Fruit fly (Drosophila melanogaster) whole organism, prepupa: ENCODE measurements around the gene CG43732.
A peak's percentile ranks its signal among the peaks of the same experiment; 100 is the strongest.

Experiments
- CG10631 ChIP-seq: fragments of 200-800 bp; sonication (Bioruptor generic); optimal IDR thresholded peaks from 2 replicates; lab custom pipeline; 2016; ENCODE audit warnings: missing biosample characterization, missing genetic modification characterization
- CG11294 ChIP-seq: fragments of 200-800 bp; sonication (Bioruptor generic); IDR thresholded peaks from 2 replicates; pipeline ENCODE4 v1.3.6; 2022; ENCODE audit warnings: missing biosample characterization, missing genetic modification characterization
- CG11762 ChIP-seq: fragments of 200-800 bp; sonication (Bioruptor generic); optimal IDR thresholded peaks from 3 replicates; lab custom pipeline; 2016; ENCODE audit warnings: missing biosample characterization, missing genetic modification characterization; ENCODE audit not compliant: insufficient read depth
- CG11902 ChIP-seq: fragments of 200-800 bp; sonication (Bioruptor generic); optimal IDR thresholded peaks from 3 replicates; lab custom pipeline; 2016; ENCODE audit warnings: missing biosample characterization, missing genetic modification characterization
- CG15336 ChIP-seq: fragments of 200-800 bp; sonication (Bioruptor generic); IDR thresholded peaks from 2 replicates; pipeline ENCODE4 v1.3.6; 2022; ENCODE audit warnings: missing biosample characterization, missing genetic modification characterization
- CG3032 ChIP-seq: fragments of 200-800 bp; optimal IDR thresholded peaks from 2 replicates; lab custom pipeline; 2019; ENCODE audit warnings: missing biosample characterization, mild to moderate bottlenecking, missing genetic modification characterization, moderate library complexity
- CG32006 ChIP-seq: fragments of 200-800 bp; sonication (Bioruptor generic); optimal IDR thresholded peaks from 3 replicates; lab custom pipeline; 2017; ENCODE audit warnings: missing biosample characterization, mild to moderate bottlenecking, missing genetic modification characterization
- CG34406 ChIP-seq: fragments of 200-800 bp; sonication (Bioruptor generic); optimal IDR thresholded peaks from 3 replicates; lab custom pipeline; 2016; ENCODE audit warnings: missing biosample characterization, missing genetic modification characterization
- CG3919 ChIP-seq: fragments of 200-800 bp; sonication (Bioruptor generic); optimal IDR thresholded peaks from 3 replicates; lab custom pipeline; 2016; ENCODE audit warnings: missing biosample characterization, missing genetic modification characterization
- CG4318 ChIP-seq: fragments of 200-800 bp; sonication (Bioruptor generic); optimal IDR thresholded peaks from 3 replicates; lab custom pipeline; 2017; ENCODE audit warnings: missing biosample characterization, mild to moderate bottlenecking, missing genetic modification characterization
- CG6163 ChIP-seq: fragments of 200-800 bp; sonication (Bioruptor generic); IDR thresholded peaks from 3 replicates; pipeline ENCODE4 v1.3.6; 2022; ENCODE audit warnings: missing biosample characterization, missing genetic modification characterization
- CG6276 ChIP-seq: fragments of 200-800 bp; sonication (Bioruptor generic); optimal IDR thresholded peaks from 2 replicates; lab custom pipeline; 2017; ENCODE audit warnings: missing biosample characterization, mild to moderate bottlenecking, missing genetic modification characterization
- CG6854 ChIP-seq: fragments of 200-800 bp; sonication (Bioruptor generic); optimal IDR thresholded peaks from 2 replicates; lab custom pipeline; 2017; ENCODE audit warnings: missing biosample characterization, mild to moderate bottlenecking, missing genetic modification characterization
- CG7368 ChIP-seq: fragments of 200-800 bp; sonication (Bioruptor generic); optimal IDR thresholded peaks from 3 replicates; lab custom pipeline; 2016; ENCODE audit warnings: missing biosample characterization, missing genetic modification characterization
- CG8319 ChIP-seq: fragments of 200-800 bp; sonication (Bioruptor generic); optimal IDR thresholded peaks from 3 replicates; lab custom pipeline; 2016; ENCODE audit warnings: missing biosample characterization, missing genetic modification characterization
- CG8632 ChIP-seq: fragments of 200-800 bp; sonication (Bioruptor generic); optimal IDR thresholded peaks from 3 replicates; lab custom pipeline; 2016; ENCODE audit warnings: missing biosample characterization, missing genetic modification characterization
- Eip78C ChIP-seq: fragments of 200-800 bp; sonication (Bioruptor generic); peaks from one replicate; lab custom pipeline; 2016; ENCODE audit warnings: missing biosample characterization, missing genetic modification characterization
- Eip93F ChIP-seq: fragments of 200-800 bp; sonication (Bioruptor generic); optimal IDR thresholded peaks from 2 replicates; lab custom pipeline; 2016; ENCODE audit warnings: missing biosample characterization, mild to moderate bottlenecking, missing genetic modification characterization
- Ets21C ChIP-seq: fragments of 200-800 bp; sonication (Bioruptor generic); optimal IDR thresholded peaks from 3 replicates; lab custom pipeline; 2016; ENCODE audit warnings: missing biosample characterization, missing genetic modification characterization
- Hr38 ChIP-seq: sonication (Bioruptor generic); optimal IDR thresholded peaks from 2 replicates; lab custom pipeline; 2016; ENCODE audit warnings: missing biosample characterization, missing genetic modification characterization
- Hr4 ChIP-seq: fragments of 200-800 bp; sonication (Bioruptor generic); optimal IDR thresholded peaks from 3 replicates; lab custom pipeline; 2016; ENCODE audit warnings: missing biosample characterization, missing genetic modification characterization
- OdsH ChIP-seq: fragments of 200-800 bp; sonication (Bioruptor generic); optimal IDR thresholded peaks from 3 replicates; lab custom pipeline; 2016; ENCODE audit warnings: missing biosample characterization, missing genetic modification characterization
- Smox ChIP-seq: fragments of 200-800 bp; sonication (Bioruptor generic); optimal IDR thresholded peaks from 3 replicates; lab custom pipeline; 2016; ENCODE audit warnings: missing biosample characterization, missing genetic modification characterization
- Sox102F ChIP-seq: fragments of 200-800 bp; sonication (Bioruptor generic); optimal IDR thresholded peaks from 2 replicates; lab custom pipeline; 2016; ENCODE audit warnings: missing biosample characterization, mild to moderate bottlenecking, missing genetic modification characterization
- Sox14 ChIP-seq: fragments of 200-800 bp; sonication (Bioruptor generic); optimal IDR thresholded peaks from 3 replicates; lab custom pipeline; 2016; ENCODE audit warnings: missing biosample characterization, missing genetic modification characterization
- Sox15 ChIP-seq: fragments of 200-800 bp; sonication (Bioruptor generic); optimal IDR thresholded peaks from 3 replicates; lab custom pipeline; 2016; ENCODE audit warnings: missing biosample characterization, missing genetic modification characterization
- cyc ChIP-seq: fragments of 200-800 bp; sonication (Bioruptor generic); optimal IDR thresholded peaks from 3 replicates; lab custom pipeline; 2016; ENCODE audit warnings: missing biosample characterization, missing genetic modification characterization
- dac ChIP-seq: fragments of 200-800 bp; sonication (Bioruptor generic); optimal IDR thresholded peaks from 2 replicates; lab custom pipeline; 2017; ENCODE audit warnings: missing biosample characterization, mild to moderate bottlenecking, missing genetic modification characterization
- dsx ChIP-seq: fragments of 200-800 bp; optimal IDR thresholded peaks from 3 replicates; lab custom pipeline; 2019; ENCODE audit warnings: missing biosample characterization, mild to moderate bottlenecking, missing genetic modification characterization, moderate library complexity; ENCODE audit not compliant: poor library complexity, severe bottlenecking
- eg ChIP-seq: fragments of 200-800 bp; sonication (Bioruptor generic); IDR thresholded peaks from 3 replicates; pipeline ENCODE4 v1.3.6; 2022; ENCODE audit warnings: missing biosample characterization, missing genetic modification characterization
- fd59A ChIP-seq: fragments of 200-800 bp; sonication (Bioruptor generic); optimal IDR thresholded peaks from 2 replicates; lab custom pipeline; 2017; ENCODE audit warnings: missing biosample characterization, mild to moderate bottlenecking, missing genetic modification characterization, missing genetic modification reagents
- fd85E ChIP-seq: fragments of 200-800 bp; sonication (Bioruptor generic); optimal IDR thresholded peaks from 3 replicates; lab custom pipeline; 2016; ENCODE audit warnings: missing biosample characterization, missing genetic modification characterization
- fkh ChIP-seq: fragments of 200-800 bp; sonication (Bioruptor generic); optimal IDR thresholded peaks from 3 replicates; lab custom pipeline; 2017; ENCODE audit warnings: missing biosample characterization, mild to moderate bottlenecking, missing genetic modification characterization, moderate library complexity
- lz ChIP-seq: fragments of 200-800 bp; sonication (Bioruptor generic); optimal IDR thresholded peaks from 3 replicates; lab custom pipeline; 2016; ENCODE audit warnings: missing biosample characterization, missing genetic modification characterization
- net ChIP-seq: fragments of 200-800 bp; sonication (Bioruptor generic); optimal IDR thresholded peaks from 3 replicates; lab custom pipeline; 2016; ENCODE audit warnings: missing biosample characterization, missing genetic modification characterization
- pdm3 ChIP-seq: fragments of 200-800 bp; sonication (Bioruptor generic); optimal IDR thresholded peaks from 3 replicates; lab custom pipeline; 2016; ENCODE audit warnings: missing biosample characterization, missing genetic modification characterization
- ss ChIP-seq, 2 experiments: fragments of 200-800 bp; sonication (Bioruptor generic); optimal IDR thresholded peaks; 2 replicates in 1 of 2; 3 replicates in 1 of 2; lab custom pipeline; 2017 to 2018; ENCODE audit warnings: mild to moderate bottlenecking in 2 of 2, missing biosample characterization in 2 of 2, missing genetic modification characterization in 2 of 2, moderate library complexity in 1 of 2
- svp ChIP-seq: fragments of 200-800 bp; sonication (Bioruptor generic); peaks from one replicate; lab custom pipeline; 2016; ENCODE audit warnings: missing biosample characterization, missing genetic modification characterization
- topi ChIP-seq: fragments of 200-800 bp; sonication (Bioruptor generic); optimal IDR thresholded peaks from 3 replicates; lab custom pipeline; 2016; ENCODE audit warnings: missing biosample characterization, missing genetic modification characterization
- vri ChIP-seq: fragments of 200-800 bp; sonication (Bioruptor generic); optimal IDR thresholded peaks from 3 replicates; lab custom pipeline; 2016; ENCODE audit warnings: missing biosample characterization, mild to moderate bottlenecking, missing genetic modification characterization

The CG43732 gene

DNA sequence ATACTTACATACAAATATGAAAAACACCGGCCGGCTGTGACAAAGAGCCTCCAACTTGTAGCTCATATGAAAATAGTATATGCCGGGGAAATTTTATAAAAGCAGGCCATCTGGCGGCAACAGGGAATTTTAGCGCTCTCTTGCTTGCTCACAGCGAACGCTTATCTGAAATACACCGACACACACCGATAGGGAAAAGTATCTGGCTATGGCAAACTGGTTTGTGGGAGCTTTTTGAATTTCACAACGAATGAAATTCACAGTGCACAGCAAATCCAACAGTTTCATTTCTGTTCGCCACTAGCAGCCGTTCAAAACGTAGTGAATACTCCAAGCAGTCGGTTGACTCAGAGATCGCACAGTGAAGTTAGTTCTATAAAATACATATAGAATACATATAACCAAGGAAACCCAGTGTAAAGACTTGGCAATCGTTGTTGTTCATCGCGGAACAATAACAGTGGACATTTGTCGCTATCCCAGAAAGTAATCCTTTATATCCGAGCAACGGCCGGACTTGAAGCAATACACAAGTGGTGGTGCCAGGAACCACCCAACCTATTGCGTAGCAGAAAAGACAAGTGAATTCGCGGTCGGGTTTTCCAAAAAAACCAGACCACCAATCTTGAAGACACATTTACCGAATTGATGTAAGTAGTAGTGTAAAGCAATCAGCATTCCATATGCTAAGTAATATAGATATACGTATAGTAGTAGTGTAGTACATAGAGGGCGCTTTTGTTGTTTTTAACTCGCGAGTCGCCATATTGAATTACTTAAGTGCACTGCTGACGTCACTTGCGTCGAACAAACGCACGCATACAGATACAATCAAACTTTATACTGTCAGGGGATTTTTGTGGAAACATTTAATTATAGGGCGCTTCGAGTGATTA lies 31.8 kb upstream of the CG43732 start (continued):
- no peak for TF ChIP-seq CG10631 (GFP tag; lab: Kevin White, UChicago)
- TF ChIP-seq CG7368, result peak; percentile 4
- peak; percentile 36 for TF ChIP-seq topi (GFP tag; lab: Kevin White, UChicago)
- no peak for TF ChIP-seq CG15336 (GFP tag; lab: Robert Waterston, UW)
- no peak for TF ChIP-seq CG11902
- TF ChIP-seq Eip93F (GFP tag; lab: Kevin White, UChicago), result peak; percentile 54
- TF ChIP-seq Hr38 (GFP tag; lab: Kevin White, UChicago), result no peak
- peak; percentile 20 for TF ChIP-seq lz (GFP tag; lab: Kevin White, UChicago)
- peak; percentile 63 for TF ChIP-seq Sox102F (GFP tag; lab: Kevin White, UChicago)
- TF ChIP-seq CG3919, result peak; percentile 54
- peak; percentile 79 for TF ChIP-seq vri (GFP tag; lab: Kevin White, UChicago)
- TF ChIP-seq CG6854 (GFP tag; lab: Kevin White, UChicago), result peak; percentile 81
- TF ChIP-seq svp, result peak; percentile 81
- peak; percentile 50 for TF ChIP-seq CG6163 (GFP tag; lab: Robert Waterston, UW)
- TF ChIP-seq ss (GFP tag; optimal IDR thresholded peaks at IDR 0.05; lab: Kevin White, UChicago), result peak in 1 of 2 experiments; percentile 64
- TF ChIP-seq CG8632 (GFP tag; lab: Kevin White, UChicago), result no peak
- TF ChIP-seq Sox15 (GFP tag; lab: Kevin White, UChicago), result no peak
- no peak for TF ChIP-seq CG8319 (GFP tag; lab: Kevin White, UChicago)
- TF ChIP-seq Ets21C, result no peak
- no peak for TF ChIP-seq CG3032
- TF ChIP-seq dsx (GFP tag; lab: Kevin White, UChicago), result peak; percentile 51
- no peak for TF ChIP-seq CG4318 (GFP tag; lab: Kevin White, UChicago)
- TF ChIP-seq Hr4 (GFP tag; lab: Kevin White, UChicago), result no peak
- TF ChIP-seq Smox (GFP tag; lab: Kevin White, UChicago), result no peak
- no peak for TF ChIP-seq fd59A
- TF ChIP-seq CG6276 (GFP tag; lab: Kevin White, UChicago), result no peak
- TF ChIP-seq CG11762 (GFP tag; lab: Kevin White, UChicago), result no peak
- TF ChIP-seq pdm3 (GFP tag; lab: Kevin White, UChicago), result peak; percentile 26
- TF ChIP-seq eg (GFP tag; lab: Robert Waterston, UW), result peak; percentile 33; the same call in 1 of the 3 replicates
- TF ChIP-seq, all 60 proteins: peak for 24

DNA sequence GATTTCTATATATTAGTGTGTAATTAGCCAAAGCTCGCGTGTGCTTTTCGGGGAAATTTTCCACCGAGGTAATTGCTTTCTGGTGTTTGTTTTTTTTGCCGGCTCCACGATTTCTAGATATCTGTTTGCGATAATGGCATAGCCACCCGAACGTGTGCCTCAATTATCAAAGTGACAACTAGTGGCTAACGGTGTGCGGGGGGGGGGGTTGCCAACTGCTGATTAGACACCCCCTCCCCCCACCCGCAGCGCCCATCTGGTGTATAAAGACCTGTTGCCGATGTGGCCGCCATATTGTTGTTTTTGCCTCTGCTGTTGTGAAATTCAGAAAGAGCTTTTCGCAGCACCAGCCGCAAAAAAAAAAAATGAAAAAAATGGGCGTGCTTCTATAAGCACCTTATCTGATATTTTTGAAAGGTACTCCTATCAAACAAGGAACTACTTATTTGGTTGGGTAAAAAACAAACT lies 31.1 kb upstream of the CG43732 start:
- peak; percentile 29 for TF ChIP-seq Sox14 (GFP tag; lab: Kevin White, UChicago)
- peak; percentile 75 for TF ChIP-seq fkh (GFP tag; lab: Kevin White, UChicago)
- TF ChIP-seq ss (GFP tag; optimal IDR thresholded peaks at IDR 0.05; lab: Kevin White, UChicago), result peak in 1 of 2 experiments; percentile 9
- TF ChIP-seq vri (GFP tag; lab: Kevin White, UChicago), result peak; percentile 83
- TF ChIP-seq dac, result peak; percentile 4
- TF ChIP-seq Smox (GFP tag; lab: Kevin White, UChicago), result no peak
- TF ChIP-seq eg (GFP tag; lab: Robert Waterston, UW), result peak; percentile 40; the same call in 1 of the 3 replicates
- peak; percentile 4 for TF ChIP-seq net
- TF ChIP-seq cyc (GFP tag; lab: Kevin White, UChicago), result no peak

DNA sequence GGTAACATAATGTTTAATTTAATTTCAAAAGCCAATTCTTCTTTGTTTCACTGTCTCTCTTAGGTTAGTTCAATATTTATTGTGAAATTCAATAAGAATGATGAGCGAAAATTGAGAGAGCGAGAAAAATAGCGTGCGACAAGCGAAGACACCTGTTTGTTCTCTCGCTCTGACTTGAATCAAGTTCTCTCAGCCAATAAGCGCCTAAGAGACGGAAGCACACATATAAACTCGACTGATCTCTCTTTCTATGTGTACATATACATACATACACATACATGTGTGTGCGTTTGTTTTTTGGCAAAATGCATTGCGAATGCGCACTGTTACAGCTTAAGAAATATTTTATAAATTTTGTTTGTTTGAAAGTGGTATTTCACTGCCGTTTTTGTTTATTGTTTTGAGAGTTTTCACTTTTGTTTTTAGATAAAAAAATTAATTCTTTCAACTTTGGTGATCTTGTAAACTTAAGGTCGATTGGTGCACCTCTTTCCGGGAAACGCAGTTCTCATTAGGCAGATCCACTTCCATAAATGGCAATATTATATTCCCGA lies 26.7 kb upstream of the CG43732 start:
- TF ChIP-seq Eip93F (GFP tag; lab: Kevin White, UChicago) (peak; percentile 12), CG32006 (peak; percentile 13), CG34406 (GFP tag; lab: Kevin White, UChicago) (no peak), lz (GFP tag; lab: Kevin White, UChicago) (no peak), Sox14 (GFP tag; lab: Kevin White, UChicago) (peak; percentile 32), CG6163 (GFP tag; lab: Robert Waterston, UW) (peak; percentile 38; the same call in 2 of the 3 replicates), ss (GFP tag; optimal IDR thresholded peaks at IDR 0.05; lab: Kevin White, UChicago) (peak in 1 of 2 experiments; percentile 8), Sox102F (GFP tag; lab: Kevin White, UChicago) (peak; percentile 5), vri (GFP tag; lab: Kevin White, UChicago) (peak; percentile 4), Smox (GFP tag; lab: Kevin White, UChicago) (no peak), fd85E (no peak), CG11294 (GFP tag; lab: Robert Waterston, UW) (no peak), CG3032 (no peak), OdsH (GFP tag; lab: Kevin White, UChicago) (no peak), Eip78C (peak; percentile 64), fkh (GFP tag; lab: Kevin White, UChicago) (peak; percentile 73)
